Worm (Caenorhabditis elegans) whole organism, L1 larva: Measurements from ENCODE around the gene coa-7.

Experiments
- elt-2 ChIP-seq: sonication (generic microtip); optimal IDR thresholded peaks from 2 replicates; lab custom pipeline; 2016; ENCODE audit warnings: missing genetic modification characterization, mild to moderate bottlenecking, inconsistent platforms, missing compliant biosample characterization, missing genetic modification reagents
- lir-3 ChIP-seq: sonication (generic microtip); optimal IDR thresholded peaks from 2 replicates; lab custom pipeline; 2016; ENCODE audit warnings: mild to moderate bottlenecking, missing genetic modification characterization, moderate library complexity, missing compliant biosample characterization; ENCODE audit not compliant: poor library complexity
- mdl-1 ChIP-seq, 2 experiments: fragments of 150-350 bp; optimal IDR thresholded peaks; 2 replicates each; lab custom pipeline; 2014 to 2017; ENCODE audit warnings: missing biosample characterization in 2 of 2, missing genetic modification characterization in 2 of 2, inconsistent platforms in 1 of 2
- nhr-11 ChIP-seq: fragments of 150-350 bp; optimal IDR thresholded peaks from 2 replicates; lab custom pipeline; 2014; ENCODE audit warnings: missing biosample characterization, missing genetic modification characterization
- nhr-84 ChIP-seq: sonication (generic microtip); optimal IDR thresholded peaks from 2 replicates; lab custom pipeline; 2017; ENCODE audit warnings: missing biosample characterization, missing genetic modification characterization

DNA sequence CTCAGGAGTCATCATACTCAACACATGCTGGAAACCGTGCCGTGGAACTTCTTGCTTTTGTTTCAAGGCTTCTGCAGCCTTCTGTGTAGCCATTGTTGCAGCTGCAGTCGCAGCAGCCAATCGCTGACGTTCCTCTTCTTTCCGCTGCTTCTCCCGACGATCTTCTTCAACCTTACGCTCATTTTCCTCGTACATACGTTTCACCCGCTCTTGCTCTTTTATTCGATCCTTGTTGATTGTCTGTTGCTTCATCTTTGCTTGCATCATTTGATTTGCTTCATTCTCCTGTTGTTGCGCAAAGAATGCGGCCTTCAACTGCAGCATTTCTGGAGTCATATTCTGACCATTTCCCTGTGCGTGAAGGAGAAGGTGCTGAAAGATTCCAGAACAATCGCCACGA lies 28.3 kb downstream of the coa-7 start:
- TF ChIP-seq nhr-84 (tag; lab: Kevin White, UChicago) (no peak), mdl-1 (tag; optimal IDR thresholded peaks at IDR 0.05; lab: Kevin White, UChicago) (no peak), lir-3 (tag; lab: Kevin White, UChicago) (no peak), nhr-11 (tag; lab: Kevin White, UChicago) (no peak), elt-2 (tag; lab: Kevin White, UChicago) (no peak)
